Worm (Caenorhabditis elegans) whole organism, L3 larva: ENCODE measurements around the gene cwp-4.

Experiments
- ZK546.5 ChIP-seq: sonication (generic microtip); optimal IDR thresholded peaks from 2 replicates; lab custom pipeline; 2017; ENCODE audit warnings: missing biosample characterization, missing genetic modification characterization
- ceh-16 ChIP-seq: sonication (generic microtip); optimal IDR thresholded peaks from 2 replicates; lab custom pipeline; 2017; ENCODE audit warnings: missing biosample characterization, missing genetic modification characterization
- ceh-82 ChIP-seq: fragments of 150-350 bp; optimal IDR thresholded peaks from 2 replicates; lab custom pipeline; 2014; ENCODE audit warnings: missing biosample characterization, missing genetic modification characterization
- ceh-9 ChIP-seq: sonication (generic microtip); optimal IDR thresholded peaks from 2 replicates; lab custom pipeline; 2018; ENCODE audit warnings: missing biosample characterization, missing genetic modification characterization
- daf-12 ChIP-seq: fragments of 150-350 bp; optimal IDR thresholded peaks from 2 replicates; lab custom pipeline; 2014; ENCODE audit warnings: missing biosample characterization, missing genetic modification reagents, missing genetic modification characterization
- egl-27 ChIP-seq: sonication (generic microtip); optimal IDR thresholded peaks from 4 replicates; lab custom pipeline; 2017; ENCODE audit warnings: missing biosample characterization, missing genetic modification reagents, missing genetic modification characterization
- egl-5 ChIP-seq: fragments of 150-350 bp; optimal IDR thresholded peaks from 2 replicates; lab custom pipeline; 2017; ENCODE audit warnings: missing biosample characterization, missing genetic modification reagents, missing genetic modification characterization, inconsistent platforms
- elt-1 ChIP-seq: fragments of 150-350 bp; optimal IDR thresholded peaks from 2 replicates; lab custom pipeline; 2014; ENCODE audit warnings: missing biosample characterization, missing genetic modification characterization
- elt-2 ChIP-seq: sonication (generic microtip); optimal IDR thresholded peaks from 2 replicates; lab custom pipeline; 2016; ENCODE audit warnings: missing genetic modification reagents, mild to moderate bottlenecking, missing genetic modification characterization, missing compliant biosample characterization
- fkh-10 ChIP-seq: sonication (generic microtip); optimal IDR thresholded peaks from 2 replicates; lab custom pipeline; 2017; ENCODE audit warnings: missing biosample characterization, missing genetic modification reagents, missing genetic modification characterization
- fkh-2 ChIP-seq: fragments of 150-350 bp; optimal IDR thresholded peaks from 2 replicates; lab custom pipeline; 2014; ENCODE audit warnings: missing biosample characterization, missing genetic modification reagents, missing genetic modification characterization
- fos-1 ChIP-seq: fragments of 150-350 bp; optimal IDR thresholded peaks from 2 replicates; lab custom pipeline; 2014; ENCODE audit warnings: missing biosample characterization, missing genetic modification characterization
- jun-1 ChIP-seq: fragments of 150-350 bp; optimal IDR thresholded peaks from 2 replicates; lab custom pipeline; 2014; ENCODE audit warnings: missing biosample characterization, missing genetic modification reagents, missing genetic modification characterization
- lin-15B ChIP-seq: fragments of 150-350 bp; optimal IDR thresholded peaks from 2 replicates; lab custom pipeline; 2014; ENCODE audit warnings: missing biosample characterization, missing genetic modification characterization
- lin-39 ChIP-seq: fragments of 150-350 bp; optimal IDR thresholded peaks from 2 replicates; lab custom pipeline; 2018; ENCODE audit warnings: missing biosample characterization, missing genetic modification reagents, missing genetic modification characterization
- mdl-1 ChIP-seq: fragments of 150-350 bp; optimal IDR thresholded peaks from 2 replicates; lab custom pipeline; 2014; ENCODE audit warnings: missing biosample characterization, missing genetic modification characterization
- mml-1 ChIP-seq: fragments of 150-350 bp; sonication (generic microtip); optimal IDR thresholded peaks from 3 replicates; lab custom pipeline; 2014; ENCODE audit warnings: missing biosample characterization, missing genetic modification characterization
- nfya-1 ChIP-seq: sonication (generic microtip); optimal IDR thresholded peaks from 2 replicates; lab custom pipeline; 2017; ENCODE audit warnings: missing genetic modification characterization, mild to moderate bottlenecking, missing compliant biosample characterization, antibody characterized with exemption, moderate library complexity; ENCODE audit not compliant: insufficient read depth
- nhr-11 ChIP-seq: fragments of 150-350 bp; optimal IDR thresholded peaks from 2 replicates; lab custom pipeline; 2014; ENCODE audit warnings: missing biosample characterization, missing genetic modification characterization
- nhr-12 ChIP-seq: fragments of 150-350 bp; optimal IDR thresholded peaks from 2 replicates; lab custom pipeline; 2014; ENCODE audit warnings: missing biosample characterization, missing genetic modification characterization
- nhr-23 ChIP-seq: fragments of 150-350 bp; optimal IDR thresholded peaks from 2 replicates; lab custom pipeline; 2014; ENCODE audit warnings: missing biosample characterization, missing genetic modification reagents, missing genetic modification characterization
- nhr-237 ChIP-seq: fragments of 150-350 bp; optimal IDR thresholded peaks from 2 replicates; lab custom pipeline; 2014; ENCODE audit warnings: missing biosample characterization, missing genetic modification characterization
- nhr-28 ChIP-seq: fragments of 150-350 bp; optimal IDR thresholded peaks from 2 replicates; lab custom pipeline; 2014; ENCODE audit warnings: missing biosample characterization, missing genetic modification characterization
- nhr-43 ChIP-seq: sonication (generic microtip); optimal IDR thresholded peaks from 2 replicates; lab custom pipeline; 2016; ENCODE audit warnings: mild to moderate bottlenecking, missing genetic modification characterization, missing compliant biosample characterization; ENCODE audit not compliant: poor library complexity, severe bottlenecking
- nhr-67 ChIP-seq: fragments of 150-350 bp; optimal IDR thresholded peaks from 2 replicates; lab custom pipeline; 2014; ENCODE audit warnings: missing biosample characterization, missing genetic modification characterization
- pqm-1 ChIP-seq: fragments of 150-350 bp; optimal IDR thresholded peaks from 2 replicates; lab custom pipeline; 2017; ENCODE audit warnings: missing biosample characterization, missing genetic modification characterization, inconsistent platforms
- sea-2 ChIP-seq: fragments of 150-350 bp; sonication (generic microtip); optimal IDR thresholded peaks from 4 replicates; lab custom pipeline; 2014; ENCODE audit warnings: missing biosample characterization, missing genetic modification reagents, missing genetic modification characterization
- snpc-4 ChIP-seq: fragments of 150-350 bp; optimal IDR thresholded peaks from 2 replicates; lab custom pipeline; 2014; ENCODE audit warnings: missing biosample characterization, missing genetic modification characterization
- tbx-2 ChIP-seq: sonication (generic microtip); optimal IDR thresholded peaks from 2 replicates; lab custom pipeline; 2016; ENCODE audit warnings: mild to moderate bottlenecking, missing genetic modification characterization, missing compliant biosample characterization
- unc-39 ChIP-seq: sonication (generic microtip); optimal IDR thresholded peaks from 4 replicates; lab custom pipeline; 2017; ENCODE audit warnings: missing biosample characterization, missing genetic modification characterization
- unc-62 ChIP-seq: fragments of 150-350 bp; sonication (generic microtip); optimal IDR thresholded peaks from 4 replicates; lab custom pipeline; 2014; ENCODE audit warnings: missing biosample characterization, missing genetic modification reagents, missing genetic modification characterization
- zag-1 ChIP-seq: fragments of 150-350 bp; optimal IDR thresholded peaks from 2 replicates; lab custom pipeline; 2014; ENCODE audit warnings: missing biosample characterization, missing genetic modification characterization
- ztf-11 ChIP-seq: fragments of 150-350 bp; optimal IDR thresholded peaks from 2 replicates; lab custom pipeline; 2014; ENCODE audit warnings: missing biosample characterization, missing genetic modification characterization
- ztf-4 ChIP-seq: fragments of 150-350 bp; optimal IDR thresholded peaks from 2 replicates; lab custom pipeline; 2014; ENCODE audit warnings: missing biosample characterization, missing genetic modification characterization

cwp-4 gene

DNA sequence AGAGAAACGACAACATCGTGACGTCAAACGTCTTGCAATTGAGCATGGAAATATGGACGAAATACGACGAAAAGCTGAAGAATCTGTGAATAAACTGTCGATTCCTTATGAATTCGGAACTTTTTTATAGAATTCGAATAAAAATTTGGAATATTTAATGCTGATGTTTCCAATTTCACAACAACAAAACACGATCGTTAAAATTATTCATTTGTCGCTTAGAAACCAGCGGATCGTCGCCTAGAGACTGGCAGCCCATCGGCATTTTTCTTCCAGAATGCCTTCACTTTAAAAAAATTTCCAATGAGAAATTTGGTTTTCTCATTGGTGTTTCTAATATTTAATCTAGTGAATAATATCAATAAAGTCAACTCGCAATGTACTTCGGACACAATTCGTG lies at the start of gene cwp-4:
Gene cwp-4, plus strand, starts transcription at position 301 of the 400 bp plus-strand sequence.
- no peak for TF ChIP-seq pqm-1
- no peak for TF ChIP-seq nhr-237
- no peak for TF ChIP-seq fos-1 (tag; lab: Kevin White, UChicago)
- no peak for TF ChIP-seq unc-39 (tag; lab: Kevin White, UChicago)
- TF ChIP-seq daf-12 (tag; lab: Kevin White, UChicago): no peak
- TF ChIP-seq nhr-23: no peak
- no peak for TF ChIP-seq ceh-82 (tag; lab: Kevin White, UChicago)
- no peak for TF ChIP-seq nhr-12 (tag; lab: Kevin White, UChicago)

DNA sequence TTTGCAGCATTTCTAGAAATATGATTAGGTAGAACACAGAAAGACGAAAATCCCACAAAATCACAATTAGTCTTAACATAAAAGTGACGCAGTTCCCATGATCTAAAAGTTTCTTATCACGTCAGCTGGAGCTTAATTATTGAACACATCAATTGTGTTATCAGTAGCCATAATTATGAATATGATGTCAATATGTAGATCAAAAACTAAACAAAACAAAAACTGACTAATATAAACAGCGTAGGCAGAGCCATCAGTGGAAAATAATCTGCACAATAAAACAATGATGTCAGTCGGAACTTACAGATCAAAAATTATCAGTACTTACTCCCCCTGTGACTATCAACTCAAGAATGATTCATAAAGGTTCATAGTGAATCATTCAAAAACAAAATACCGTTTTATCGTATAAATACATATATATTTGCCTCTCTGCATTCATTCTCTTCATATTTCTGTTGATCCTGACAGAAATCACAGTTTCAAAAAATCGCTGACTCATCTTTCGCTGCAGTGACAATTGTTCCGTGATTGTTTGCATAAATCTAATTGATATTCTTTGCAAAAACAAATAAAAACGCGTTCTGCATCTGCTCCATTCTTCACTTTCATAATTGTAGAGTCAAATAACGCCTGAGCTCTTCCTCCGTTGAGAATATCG lies 41.1 kb upstream of the cwp-4 start, which contains the start of gene srr-6:
Gene srr-6, plus strand, starts transcription at position 611 of the 661 bp plus-strand sequence.
- peak; percentile 97 for TF ChIP-seq pqm-1
- TF ChIP-seq elt-1 (tag; lab: Kevin White, UChicago): no peak
- TF ChIP-seq nfya-1: no peak
- no peak for TF ChIP-seq egl-5 (tag; lab: Kevin White, UChicago)
- TF ChIP-seq sea-2 (GFP tag; lab: Kevin White, UChicago): no peak
- peak; percentile 80 for TF ChIP-seq elt-2 (tag; lab: Kevin White, UChicago)
- TF ChIP-seq egl-27: peak; percentile 28
- peak; percentile 66 for TF ChIP-seq jun-1 (tag; lab: Kevin White, UChicago)
- TF ChIP-seq, all 47 proteins: peak for 4

DNA sequence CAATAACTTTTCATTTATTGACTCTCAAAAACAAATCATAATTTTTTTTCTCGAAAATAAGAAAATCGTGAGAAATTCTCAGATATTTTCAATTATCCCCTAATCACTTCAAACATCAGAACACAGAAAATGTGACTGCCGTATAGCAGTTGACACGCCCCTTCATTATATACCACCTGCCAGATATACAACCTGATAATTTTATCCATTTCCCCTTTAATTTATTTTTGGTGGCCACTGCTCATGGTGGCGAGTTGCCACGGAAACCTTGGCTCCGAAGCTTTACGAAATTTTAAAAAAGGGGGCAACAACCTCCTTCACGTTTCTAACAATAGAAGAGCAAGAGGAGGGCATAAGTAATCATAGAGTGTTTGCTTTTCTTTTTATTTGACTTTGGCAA lies 36.7 kb upstream of the cwp-4 start:
- TF ChIP-seq egl-27 (no peak), fkh-2 (tag; lab: Kevin White, UChicago) (no peak), nfya-1 (no peak), zag-1 (tag; lab: Kevin White, UChicago) (no peak), lin-39 (tag; lab: Kevin White, UChicago) (no peak), ZK546.5 (no peak), mml-1 (tag; lab: Kevin White, UChicago) (no peak), unc-39 (tag; lab: Kevin White, UChicago) (no peak), snpc-4 (tag; lab: Kevin White, UChicago) (no peak), pqm-1 (no peak), nhr-11 (tag; lab: Kevin White, UChicago) (no peak), ztf-4 (no peak), nhr-67 (no peak)

DNA sequence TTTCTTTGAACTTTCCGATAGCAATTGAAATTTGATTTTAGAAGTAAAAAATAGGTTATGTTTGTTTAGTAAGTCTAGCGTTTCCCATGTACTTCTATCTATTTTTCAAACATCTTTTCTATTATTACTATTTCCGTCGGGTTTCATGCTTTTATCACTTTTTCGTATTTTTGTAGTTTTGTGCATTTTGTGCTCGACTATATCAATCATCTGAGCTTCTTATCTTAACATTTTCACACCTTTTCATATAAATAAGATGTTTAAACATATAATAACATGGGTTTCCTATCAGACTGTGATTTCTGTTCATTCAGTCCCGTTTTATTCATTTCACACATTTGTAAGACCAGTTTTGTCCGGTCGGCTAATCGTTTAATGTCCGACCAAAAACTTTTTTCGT lies 35.4 kb upstream of the cwp-4 start:
- TF ChIP-seq pqm-1 (peak; percentile 85), elt-2 (tag; lab: Kevin White, UChicago) (peak; percentile 86), nhr-28 (tag; lab: Kevin White, UChicago) (no peak)

DNA sequence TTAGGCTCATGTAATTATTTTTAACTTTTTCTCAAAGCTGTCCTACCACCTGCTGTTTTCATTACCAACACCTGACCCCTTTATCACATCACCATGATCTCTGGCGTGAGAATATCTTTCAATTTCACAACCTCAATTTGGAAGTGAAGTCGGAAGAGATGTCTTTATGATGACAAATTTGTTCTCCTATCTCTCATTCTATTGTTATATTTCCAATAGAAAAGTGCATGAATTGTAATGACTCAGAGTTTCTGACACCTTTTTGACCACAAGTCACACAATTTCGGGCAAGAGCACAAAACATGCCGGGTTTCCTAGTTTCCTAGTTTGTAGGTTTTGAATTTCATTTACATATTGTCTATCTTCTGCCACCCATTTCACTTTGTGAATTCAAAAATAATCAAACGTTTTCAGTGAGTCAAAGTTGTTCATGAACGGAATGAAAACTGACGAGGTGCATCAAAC lies 34.6 kb upstream of the cwp-4 start, which contains the start of gene srr-4:
Gene srr-4, plus strand, starts transcription at position 415 of the 465 bp plus-strand sequence.
- TF ChIP-seq pqm-1: peak; percentile 28
- TF ChIP-seq nhr-237: no peak
- no peak for TF ChIP-seq nhr-43
- no peak for TF ChIP-seq elt-1 (tag; lab: Kevin White, UChicago)
- TF ChIP-seq unc-62 (GFP tag; lab: Kevin White, UChicago): no peak
- TF ChIP-seq ztf-4: no peak
- TF ChIP-seq tbx-2 (tag; lab: Kevin White, UChicago): no peak
- TF ChIP-seq lin-39 (tag; lab: Kevin White, UChicago): no peak
- TF ChIP-seq ceh-16 (tag; lab: Kevin White, UChicago): no peak

DNA sequence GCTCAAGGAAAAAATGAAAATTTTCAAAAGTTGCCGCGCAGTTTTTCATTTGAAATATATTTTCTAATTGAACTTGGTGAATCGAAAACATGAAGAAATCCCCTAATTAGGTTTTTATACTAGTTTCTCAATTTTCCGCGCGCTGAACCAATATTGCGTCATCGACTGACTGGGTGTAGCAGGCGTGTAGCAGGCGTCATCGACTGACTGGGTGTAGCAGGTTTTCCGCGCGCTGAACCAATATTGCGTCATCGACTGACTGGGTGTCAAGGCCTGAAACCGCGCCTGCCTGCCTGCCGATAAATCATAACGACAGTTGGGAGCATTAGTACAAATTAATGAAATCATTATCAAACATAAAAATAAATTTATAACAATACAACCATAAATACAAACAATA lies 30.1 kb upstream of the cwp-4 start:
- TF ChIP-seq elt-2 (tag; lab: Kevin White, UChicago) (peak; percentile 2), tbx-2 (tag; lab: Kevin White, UChicago) (no peak)

DNA sequence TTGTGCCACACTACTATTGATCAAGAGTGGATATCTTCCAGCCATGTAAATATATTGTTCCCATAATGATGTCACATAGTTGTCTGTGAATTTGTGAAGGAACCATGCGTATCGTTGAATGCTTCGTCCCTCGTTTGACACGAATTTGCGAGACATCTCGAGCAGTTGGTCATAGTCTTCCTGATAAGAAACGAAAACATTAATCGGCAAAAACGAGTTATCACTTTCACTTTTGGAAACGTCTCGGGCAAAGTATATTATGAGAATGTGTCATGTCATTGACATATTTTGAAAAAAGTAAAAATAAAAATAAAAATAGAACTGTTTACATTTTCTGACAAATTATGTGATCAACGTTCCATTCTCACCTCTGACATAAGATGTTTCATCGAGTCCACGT lies 27.0 kb upstream of the cwp-4 start:
- no peak for TF ChIP-seq ztf-11 (tag; lab: Kevin White, UChicago)
- no peak for TF ChIP-seq lin-15B (tag; lab: Kevin White, UChicago)
- TF ChIP-seq ceh-9 (tag; lab: Kevin White, UChicago): no peak
- TF ChIP-seq elt-2 (tag; lab: Kevin White, UChicago): peak; percentile 90
- TF ChIP-seq nhr-43: peak; percentile 13
- TF ChIP-seq pqm-1: peak; percentile 58
- TF ChIP-seq egl-5 (tag; lab: Kevin White, UChicago): no peak
- no peak for TF ChIP-seq mdl-1 (tag; lab: Kevin White, UChicago)
- no peak for TF ChIP-seq fkh-10 (GFP tag; lab: Kevin White, UChicago)
